Worm (Caenorhabditis elegans): ENCODE data around the gene srd-49.
A peak's percentile ranks its signal among the peaks of the same experiment; 100 is the strongest.

Gene srd-49

DNA sequence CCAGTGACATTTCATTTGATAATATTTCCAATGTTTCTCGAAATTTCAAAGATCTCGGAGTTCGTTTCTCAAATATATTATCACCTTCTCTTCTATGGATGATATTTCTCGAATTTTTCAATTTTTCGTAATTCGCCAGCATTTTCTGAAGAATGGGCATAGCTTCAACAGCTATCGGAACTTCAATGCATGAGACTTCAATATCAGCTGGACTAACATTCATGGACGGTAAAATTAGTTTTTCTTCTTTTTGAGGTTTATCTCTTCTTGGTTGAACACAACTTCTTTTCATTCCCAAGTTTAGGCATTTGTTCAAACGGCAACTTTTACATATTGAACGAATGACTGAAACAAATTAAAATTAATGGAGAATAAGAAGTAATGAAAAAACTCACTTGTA, 13.6 kb upstream of the srd-49 start:
- TF ChIP-seq nhr-25 (tag; optimal IDR thresholded peaks at IDR 0.05) (no peak), elt-1 (tag; optimal IDR thresholded peaks at IDR 0.05) (no peak), nhr-11 (tag; optimal IDR thresholded peaks at IDR 0.05) (no peak), R02D3.7 (tag; optimal IDR thresholded peaks at IDR 0.05) (no peak)

DNA sequence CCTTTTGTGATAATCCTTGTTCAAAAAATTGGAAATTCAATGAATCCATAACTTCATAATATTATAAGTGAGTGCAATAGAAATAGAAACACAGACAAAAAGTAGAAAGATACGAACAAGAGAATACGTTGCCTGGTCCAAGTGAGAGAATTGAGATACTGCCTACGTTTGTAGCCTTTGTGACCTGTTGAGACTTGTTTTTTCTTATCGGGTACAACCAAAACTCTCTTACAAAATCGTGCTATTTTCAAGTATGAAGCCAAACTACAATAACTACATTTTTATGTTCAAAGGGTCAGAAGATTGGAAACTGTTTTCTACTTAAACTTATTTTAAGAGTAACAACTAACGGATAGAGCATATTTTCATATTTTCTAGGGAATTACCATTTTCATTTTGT, 12.8 kb upstream of the srd-49 start, which contains the start of gene nhr-205:
Gene nhr-205 (minus strand): TSS at position 141 of the 400 bp plus-strand sequence.
- TF ChIP-seq lsy-2 (tag; optimal IDR thresholded peaks at IDR 0.05) (no peak), peb-1 (tag; optimal IDR thresholded peaks at IDR 0.05) (no peak), elt-3 (tag; optimal IDR thresholded peaks at IDR 0.05) (no peak), mdl-1 (tag; optimal IDR thresholded peaks at IDR 0.05) (no peak)

DNA sequence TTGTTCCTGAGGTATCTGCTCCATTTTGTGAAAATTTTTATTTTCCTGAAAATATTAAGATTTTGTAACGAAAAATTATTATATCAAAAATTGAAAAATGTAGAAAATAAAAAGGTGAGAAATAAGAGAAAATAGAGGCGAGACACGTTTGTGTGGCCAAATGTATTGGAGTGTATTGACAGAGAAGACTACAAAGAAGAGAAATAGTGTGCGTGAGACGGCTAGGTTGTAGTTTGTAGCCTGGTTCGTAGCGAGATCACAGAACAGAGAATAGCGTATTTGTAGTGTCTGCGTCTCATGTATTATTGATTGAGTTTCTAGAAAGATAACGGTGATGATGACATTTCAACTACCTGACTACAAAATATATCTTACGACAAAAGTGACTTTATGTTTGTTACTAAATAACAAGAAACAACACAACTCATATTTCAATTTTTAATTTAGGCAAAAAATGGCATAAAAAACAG, 10.4 kb upstream of the srd-49 start, which contains the start of gene nhr-12:
Gene nhr-12 (minus strand): TSS at position 51 of the 470 bp plus-strand sequence.
- TF ChIP-seq nhr-21 (tag; optimal IDR thresholded peaks at IDR 0.05) (no peak), sma-9 (GFP tag; optimal IDR thresholded peaks at IDR 0.05) (peak; percentile 29), sma-9 (tag; optimal IDR thresholded peaks at IDR 0.05) (no peak), skn-1 (tag; optimal IDR thresholded peaks at IDR 0.05) (peak; percentile 2), unc-55 (GFP tag; optimal IDR thresholded peaks at IDR 0.05) (peak; percentile 24), mab-5 (tag; optimal IDR thresholded peaks at IDR 0.05) (no peak), elt-3 (tag; optimal IDR thresholded peaks at IDR 0.05) (no peak), ZK546.5 (tag; optimal IDR thresholded peaks at IDR 0.05) (no peak), crh-2 (tag; optimal IDR thresholded peaks at IDR 0.05) (peak; percentile 45), gmeb-1 (tag; optimal IDR thresholded peaks at IDR 0.05) (no peak)

DNA sequence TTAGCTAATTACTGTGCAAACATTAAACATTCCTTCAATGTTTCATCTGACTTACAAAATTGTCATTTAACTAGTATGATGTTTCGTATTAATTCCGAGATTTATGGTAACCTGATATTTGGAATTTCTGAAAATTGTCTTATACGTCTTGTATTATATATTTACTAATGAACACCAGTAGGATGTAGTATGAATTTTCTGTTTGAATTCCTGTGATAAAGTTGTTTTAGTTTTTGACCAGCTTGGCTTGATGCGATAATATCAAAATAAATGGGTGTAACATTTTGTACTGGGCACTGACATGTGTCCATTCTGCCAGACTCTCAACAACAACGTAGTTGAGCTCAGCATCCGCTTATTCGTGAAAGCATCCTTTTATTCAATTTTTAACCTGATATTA, 9.6 kb upstream of the srd-49 start, which contains the start of gene R04B5.6:
Gene R04B5.6 (plus strand): TSS at position 301 of the 400 bp plus-strand sequence.
- no peak for TF ChIP-seq peb-1 (tag; optimal IDR thresholded peaks at IDR 0.05)
- no peak for TF ChIP-seq dmd-4 (tag; optimal IDR thresholded peaks at IDR 0.05)
- no peak for TF ChIP-seq lin-39 (tag; optimal IDR thresholded peaks at IDR 0.05)
- TF ChIP-seq mdl-1 (tag; optimal IDR thresholded peaks at IDR 0.05): no peak
- no peak for TF ChIP-seq mbf-1 (tag; optimal IDR thresholded peaks at IDR 0.05)
- TF ChIP-seq ZK546.5 (tag; optimal IDR thresholded peaks at IDR 0.05): no peak
- no peak for TF ChIP-seq nhr-129 (tag; optimal IDR thresholded peaks at IDR 0.05)
- no peak for TF ChIP-seq blmp-1 (tag; optimal IDR thresholded peaks at IDR 0.05; ENCODE audit: insufficient read depth)
- TF ChIP-seq Y55F3AM.14 (GFP tag; optimal IDR thresholded peaks at IDR 0.05): no peak
- TF ChIP-seq skn-1 (tag; optimal IDR thresholded peaks at IDR 0.05): no peak
- no peak for TF ChIP-seq sem-4 (tag; optimal IDR thresholded peaks at IDR 0.05)
- no peak for TF ChIP-seq ztf-11 (tag; optimal IDR thresholded peaks at IDR 0.05)

DNA sequence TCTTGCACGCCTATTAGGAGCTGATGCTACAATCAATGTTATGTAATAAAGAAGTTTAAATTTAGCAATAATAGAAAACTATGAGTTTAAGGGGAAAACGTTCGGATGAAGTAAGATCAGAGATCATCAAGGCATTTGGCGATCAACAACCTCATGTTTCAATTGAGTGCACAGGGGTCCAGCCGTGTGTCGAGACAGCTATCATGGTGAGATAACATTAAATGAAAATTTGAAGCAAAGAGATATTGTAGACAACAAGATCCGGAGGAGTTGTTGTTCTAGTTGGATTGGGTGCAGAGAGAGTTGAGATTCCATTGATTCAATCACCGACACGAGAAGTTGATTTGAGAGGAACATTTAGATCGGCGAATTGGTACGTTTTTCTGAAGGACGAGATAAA, 8.3 kb upstream of the srd-49 start:
- TF ChIP-seq sma-9 (GFP tag; optimal IDR thresholded peaks at IDR 0.05) (peak; percentile 32), sma-9 (tag; optimal IDR thresholded peaks at IDR 0.05) (no peak), nhr-21 (tag; optimal IDR thresholded peaks at IDR 0.05) (no peak), lsy-2 (tag; optimal IDR thresholded peaks at IDR 0.05) (peak in 1 of 2 experiments; percentile 13), F13H6.1 (tag; optimal IDR thresholded peaks at IDR 0.05) (peak; percentile 37), nhr-23 (tag; optimal IDR thresholded peaks at IDR 0.05) (no peak)

DNA sequence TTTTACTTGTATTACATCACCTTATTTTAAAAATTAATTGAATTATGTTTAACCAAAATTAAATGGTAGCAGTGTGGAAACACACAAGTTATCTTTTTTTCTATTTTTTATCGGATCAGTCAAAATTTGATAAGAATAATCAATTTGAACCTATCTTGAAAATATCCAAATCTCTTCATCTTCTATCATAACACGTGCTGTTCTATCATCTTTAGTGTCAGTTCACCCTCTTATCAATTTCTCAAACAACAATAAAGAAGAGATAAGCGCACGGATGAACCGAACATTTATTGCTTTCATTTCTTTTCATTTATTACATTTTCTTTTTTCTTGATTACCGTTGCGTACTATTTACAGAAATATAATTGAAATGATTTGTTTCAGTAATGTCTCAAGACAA, 7.4 kb upstream of the srd-49 start, which contains the start of gene R04B5.5:
Gene R04B5.5 (plus strand): TSS at position 378 of the 400 bp plus-strand sequence.
- TF ChIP-seq C34F6.9 (tag; optimal IDR thresholded peaks at IDR 0.05) (peak; percentile 21), nhr-21 (tag; optimal IDR thresholded peaks at IDR 0.05) (peak; percentile 65), elt-1 (tag; optimal IDR thresholded peaks at IDR 0.05) (no peak), blmp-1 (tag; optimal IDR thresholded peaks at IDR 0.05; ENCODE audit: insufficient read depth) (peak; percentile 55), Y55F3AM.14 (GFP tag; optimal IDR thresholded peaks at IDR 0.05) (no peak), F13H6.1 (tag; optimal IDR thresholded peaks at IDR 0.05) (peak; percentile 29), ztf-4 (tag; optimal IDR thresholded peaks at IDR 0.05) (no peak), sma-9 (GFP tag; optimal IDR thresholded peaks at IDR 0.05) (peak; percentile 87), sma-9 (tag; optimal IDR thresholded peaks at IDR 0.05) (no peak), fos-1 (tag; optimal IDR thresholded peaks at IDR 0.05) (peak; percentile 69), sma-3 (GFP tag; optimal IDR thresholded peaks at IDR 0.05) (peak; percentile 32), mdl-1 (tag; optimal IDR thresholded peaks at IDR 0.05) (peak; percentile 15 to 45), ama-1 (optimal IDR thresholded peaks at IDR 0.05) (no peak), egl-27 (tag; optimal IDR thresholded peaks at IDR 0.05) (peak; percentile 35), nhr-11 (tag; optimal IDR thresholded peaks at IDR 0.05) (no peak), sem-4 (tag; optimal IDR thresholded peaks at IDR 0.05) (no peak), lsy-2 (tag; optimal IDR thresholded peaks at IDR 0.05) (peak in 1 of 2 experiments; percentile 39), unc-62 (GFP tag; optimal IDR thresholded peaks at IDR 0.05) (no peak), crh-2 (tag; optimal IDR thresholded peaks at IDR 0.05) (peak; percentile 35), nhr-237 (tag; optimal IDR thresholded peaks at IDR 0.05) (no peak)

All from whole organism, L2 larva.